Fruit fly (Drosophila melanogaster): ENCODE results near the gene Pgant6.
A peak's percentile ranks its signal among the peaks of the same experiment; 100 is the strongest.

Gene Pgant6

dm6 chr3L:2733208-2733607 is 48.8 kb upstream of the Pgant6 start (continued):
- TF ChIP-seq sr (GFP tag; IDR thresholded peaks at IDR 0.05) (peak; percentile 34; the same call in 1 of the 3 replicates), chn (GFP tag; optimal IDR thresholded peaks at IDR 0.05) (peak; percentile 51), CG9215 (GFP tag; IDR thresholded peaks at IDR 0.05) (peak; percentile 51; the same call in 1 of the 2 replicates), CG8089 (GFP tag; optimal IDR thresholded peaks at IDR 0.05) (peak; percentile 36), CG31441 (GFP tag; IDR thresholded peaks at IDR 0.05) (peak; percentile 71), Ravus (GFP tag; IDR thresholded peaks at IDR 0.05) (peak; percentile 41), Oli (tag; optimal IDR thresholded peaks at IDR 0.05) (peak; percentile 79), CG17802 (tag; optimal IDR thresholded peaks at IDR 0.05) (no peak), yki (optimal IDR thresholded peaks at IDR 0.05) (no peak), prd (optimal IDR thresholded peaks at IDR 0.05) (no peak), prd (GFP tag; IDR thresholded peaks at IDR 0.05) (peak; percentile 76), CG13424 (tag; optimal IDR thresholded peaks at IDR 0.05) (peak; percentile 64), sd (tag; optimal IDR thresholded peaks at IDR 0.05) (no peak), HLH4C (GFP tag; IDR thresholded peaks at IDR 0.05; ENCODE audit: partially characterized antibody) (no peak), Sry-δ (GFP tag; optimal IDR thresholded peaks at IDR 0.05) (peak; percentile 21), CG17361 (GFP tag; IDR thresholded peaks at IDR 0.05) (peak; percentile 71), CG14710 (tag; optimal IDR thresholded peaks at IDR 0.05) (peak; percentile 13), sim (GFP tag; IDR thresholded peaks at IDR 0.05) (no peak), MBD-R2 (GFP tag; IDR thresholded peaks at IDR 0.05) (0 out of 2 replicates have a peak, but pooled peaks have one; percentile 26), onecut (GFP tag; IDR thresholded peaks at IDR 0.05) (peak; percentile 20; the same call in 1 of the 2 replicates), CG32767 (GFP tag; IDR thresholded peaks at IDR 0.05) (no peak), Xrp1 (GFP tag; IDR thresholded peaks at IDR 0.05) (peak; percentile 75), CG10543 (GFP tag; optimal IDR thresholded peaks at IDR 0.05) (no peak), ranshi (GFP tag; IDR thresholded peaks at IDR 0.05) (peak; percentile 65; the same call in 1 of the 2 replicates), Hr51 (GFP tag; optimal IDR thresholded peaks at IDR 0.05) (peak; percentile 55 to 76), HmgD (GFP tag; optimal IDR thresholded peaks at IDR 0.05) (no peak)

- TF ChIP-seq h (optimal IDR thresholded peaks at IDR 0.05) (no peak), CG10431 (GFP tag; optimal IDR thresholded peaks at IDR 0.05) (peak; percentile 24), PHDP (tag; optimal IDR thresholded peaks at IDR 0.05) (peak; percentile 31), luna (GFP tag; optimal IDR thresholded peaks at IDR 0.05) (no peak), CG3281 (GFP tag; optimal IDR thresholded peaks at IDR 0.05) (peak; percentile 11), CG6689 (GFP tag; IDR thresholded peaks at IDR 0.05) (peak; percentile 20; the same call in 1 of the 2 replicates), Med (GFP tag) (peak; percentile 53), exex (tag; optimal IDR thresholded peaks at IDR 0.05) (peak; percentile 81), nom (GFP tag; optimal IDR thresholded peaks at IDR 0.05) (no peak), grn (GFP tag; optimal IDR thresholded peaks at IDR 0.05) (peak; percentile 79), Lpt (GFP tag; optimal IDR thresholded peaks at IDR 0.05) (no peak), ems (GFP tag; optimal IDR thresholded peaks at IDR 0.05) (peak; percentile 13), ttk (GFP tag; IDR thresholded peaks at IDR 0.05) (peak; percentile 43; the same call in 1 of the 2 replicates), Hr51 (GFP tag; optimal IDR thresholded peaks at IDR 0.05) (peak in 1 of 2 experiments; percentile 18), GATAe (GFP tag; conservative IDR thresholded peaks at IDR 0.05) (peak; percentile 46; the same call in 1 of the 2 replicates), az2 (GFP tag; optimal IDR thresholded peaks at IDR 0.05) (peak; percentile 21), CG15601 (tag; optimal IDR thresholded peaks at IDR 0.05) (peak; percentile 61), sug (tag; optimal IDR thresholded peaks at IDR 0.05) (peak; percentile 61), prd (optimal IDR thresholded peaks at IDR 0.05) (no peak), prd (GFP tag; IDR thresholded peaks at IDR 0.05) (no peak), mirr (GFP tag; optimal IDR thresholded peaks at IDR 0.05) (peak; percentile 41), CG12769 (tag; optimal IDR thresholded peaks at IDR 0.05) (peak; percentile 42), dpn (GFP tag; optimal IDR thresholded peaks at IDR 0.05) (peak in 1 of 2 experiments; percentile 6), Rfx (GFP tag; IDR thresholded peaks at IDR 0.05) (peak; percentile 10; the same call in 1 of the 2 replicates), CG17568 (GFP tag; optimal IDR thresholded peaks at IDR 0.05) (peak; percentile 7), CG12071 (GFP tag; optimal IDR thresholded peaks at IDR 0.05) (no peak), Xbp1 (GFP tag; optimal IDR thresholded peaks at IDR 0.05) (peak; percentile 19)
These were observed 47.5 kb upstream of the Pgant6 start for dm6 chr3L:2734363-2735160.

All from whole organism, embryonic.